Worm (Caenorhabditis elegans): ENCODE data around the gene C11D2.3.

DNA sequence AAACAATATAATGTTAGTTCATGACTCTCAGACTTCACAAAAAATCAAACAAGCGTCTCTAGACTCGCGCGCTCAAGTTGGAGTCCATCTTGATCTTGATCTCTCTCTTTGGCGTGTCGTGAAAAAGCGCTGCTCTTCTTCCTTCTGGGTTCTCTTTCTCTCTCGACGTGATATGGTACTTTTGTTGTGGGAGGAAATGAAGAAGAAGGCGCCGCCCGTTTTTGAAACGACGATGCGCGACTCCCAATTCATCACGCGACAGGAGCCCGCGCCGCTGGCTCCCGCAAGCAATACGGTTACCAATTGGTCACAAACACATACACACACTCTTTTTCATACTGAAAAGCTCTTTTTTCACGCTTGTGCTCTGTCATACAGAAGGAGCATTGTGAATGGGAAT is 21.2 kb upstream of the C11D2.3 start:
- no peak for TF ChIP-seq unc-62 (GFP tag; optimal IDR thresholded peaks at IDR 0.05)
- no peak for TF ChIP-seq nhr-28 (tag; optimal IDR thresholded peaks at IDR 0.05)
- TF ChIP-seq pag-3 (tag; optimal IDR thresholded peaks at IDR 0.05; ENCODE audit: borderline replicate concordance, insufficient read depth): no peak
- no peak for TF ChIP-seq ceh-82 (tag; optimal IDR thresholded peaks at IDR 0.05)
- TF ChIP-seq lin-13 (GFP tag; optimal IDR thresholded peaks at IDR 0.05): no peak
- no peak for TF ChIP-seq lin-39 (tag; optimal IDR thresholded peaks at IDR 0.05)
- TF ChIP-seq zag-1 (tag; optimal IDR thresholded peaks at IDR 0.05): no peak
- TF ChIP-seq C16A3.4 (tag; optimal IDR thresholded peaks at IDR 0.05): no peak

All from whole organism, L1 larva.